Fruit fly (Drosophila melanogaster): ENCODE data around the gene CG17378.

The CG17378 gene

dm6 chr2L:6821631-6822030, 47.8 kb downstream of the CG17378 start, which contains the start of gene sens-2:
TSS of gene sens-2 (plus strand) at chr2L:6821934.
- TF ChIP-seq CTCF (optimal IDR thresholded peaks at IDR 0.05) (no peak), CG8478 (optimal IDR thresholded peaks at IDR 0.05) (no peak)

dm6 chr2L:6822044-6822443, 48.2 kb downstream of the CG17378 start:
- no peak for TF ChIP-seq CTCF (optimal IDR thresholded peaks at IDR 0.05)
- no peak for TF ChIP-seq CG8478 (optimal IDR thresholded peaks at IDR 0.05)

dm6 chr2L:6826298-6826697, 52.5 kb downstream of the CG17378 start:
- TF ChIP-seq CTCF (optimal IDR thresholded peaks at IDR 0.05) (no peak), CG8478 (optimal IDR thresholded peaks at IDR 0.05) (no peak)

dm6 chr2L:6827558-6828122, 53.8 kb downstream of the CG17378 start:
- TF ChIP-seq CG8478 (optimal IDR thresholded peaks at IDR 0.05) (no peak), CTCF (optimal IDR thresholded peaks at IDR 0.05) (no peak)

Measured in S2 (cell line).